Worm (Caenorhabditis elegans): ENCODE measurements around the gene cyp-33B1.

DNA sequence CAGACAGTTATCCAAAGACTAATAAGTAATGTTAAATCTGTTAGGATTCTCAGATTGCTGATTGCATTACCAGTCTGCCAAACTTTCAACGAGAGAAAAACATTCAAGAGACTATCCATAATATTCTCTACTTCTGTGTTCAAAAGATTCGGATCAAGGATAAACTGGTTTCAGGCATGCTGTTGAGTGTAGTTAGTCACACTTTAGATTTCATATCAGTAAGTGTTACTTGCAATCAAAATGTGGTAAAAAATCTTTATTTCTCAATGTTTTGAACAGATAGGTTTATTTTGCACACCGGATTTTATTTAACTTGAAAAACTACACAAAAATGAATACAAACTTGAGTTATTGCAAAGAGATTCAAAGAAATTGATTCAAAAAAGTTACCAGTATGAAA lies 19.1 kb upstream of the cyp-33B1 start, which contains the start of gene oac-41:
- TF ChIP-seq blmp-1 (tag; optimal IDR thresholded peaks at IDR 0.05) (no peak), bed-3 (GFP tag; optimal IDR thresholded peaks at IDR 0.05) (no peak), mab-5 (tag; optimal IDR thresholded peaks at IDR 0.05) (no peak), nhr-237 (tag; optimal IDR thresholded peaks at IDR 0.05) (no peak), lin-32 (GFP tag; optimal IDR thresholded peaks at IDR 0.05) (no peak)

Measured in whole organism, mixed stage, embryonic.